Fruit fly (Drosophila melanogaster) whole organism, embryonic: ENCODE results near the gene HP1e.

Experiments
- Atf3 ChIP-seq: fragments of 200-800 bp; sonication (Bioruptor generic); optimal IDR thresholded peaks from 3 replicates; lab custom pipeline; 2016; ENCODE audit warnings: missing biosample characterization, missing genetic modification characterization
- CG11560 ChIP-seq: fragments of 200-800 bp; sonication (Bioruptor generic); IDR thresholded peaks from 3 replicates; pipeline ENCODE4 v1.3.6; 2022; ENCODE audit warnings: missing biosample characterization, missing genetic modification characterization
- CG11695 ChIP-seq: fragments of 200-800 bp; sonication (Bioruptor generic); IDR thresholded peaks from 3 replicates; pipeline ENCODE4 v1.3.6; 2022; ENCODE audit warnings: missing biosample characterization, missing genetic modification characterization
- CG12071 ChIP-seq: fragments of 200-800 bp; sonication (Bioruptor generic); optimal IDR thresholded peaks from 3 replicates; lab custom pipeline; 2018; ENCODE audit warnings: missing biosample characterization, mild to moderate bottlenecking, missing genetic modification characterization
- CG12236 ChIP-seq: fragments of 200-800 bp; sonication (Bioruptor generic); optimal IDR thresholded peaks from 2 replicates; lab custom pipeline; 2016; ENCODE audit warnings: missing biosample characterization, missing genetic modification characterization
- CG13424 ChIP-seq: fragments of 200-800 bp; sonication (Bioruptor generic); optimal IDR thresholded peaks from 2 replicates; lab custom pipeline; 2019; ENCODE audit warnings: missing biosample characterization, mild to moderate bottlenecking, missing genetic modification characterization, moderate library complexity
- CG1647 ChIP-seq: fragments of 200-800 bp; sonication (Bioruptor generic); optimal IDR thresholded peaks from 3 replicates; lab custom pipeline; 2016; ENCODE audit warnings: missing biosample characterization, missing genetic modification characterization
- CG16779 ChIP-seq: fragments of 200-800 bp; sonication (Bioruptor generic); IDR thresholded peaks from 2 replicates; pipeline ENCODE4 v1.3.6; 2022; ENCODE audit warnings: missing biosample characterization, missing genetic modification characterization
- CG2129 ChIP-seq: fragments of 200-800 bp; sonication (Bioruptor generic); IDR thresholded peaks from 2 replicates; pipeline ENCODE4 v1.3.6; 2022; ENCODE audit warnings: missing biosample characterization, missing genetic modification characterization; ENCODE audit not compliant: partially characterized antibody
- CG31441 ChIP-seq: fragments of 200-800 bp; sonication (Bioruptor generic); IDR thresholded peaks from 2 replicates; pipeline ENCODE4 v1.3.6; 2022; ENCODE audit warnings: missing biosample characterization, missing genetic modification characterization
- CG32532 ChIP-seq: fragments of 200-800 bp; sonication (Bioruptor generic); IDR thresholded peaks from 2 replicates; pipeline ENCODE4 v1.3.6; 2022; ENCODE audit warnings: missing biosample characterization, missing genetic modification characterization
- CG4617 ChIP-seq: fragments of 200-800 bp; sonication (Bioruptor generic); optimal IDR thresholded peaks from 3 replicates; lab custom pipeline; 2016; ENCODE audit warnings: missing biosample characterization, missing genetic modification characterization, borderline replicate concordance
- CG4854 ChIP-seq: fragments of 200-800 bp; sonication (Bioruptor generic); optimal IDR thresholded peaks from 2 replicates; lab custom pipeline; 2016; ENCODE audit warnings: missing biosample characterization, missing genetic modification characterization, inconsistent platforms
- CG5953 ChIP-seq: fragments of 200-800 bp; sonication (Bioruptor generic); IDR thresholded peaks from 2 replicates; pipeline ENCODE4 v1.3.6; 2022; ENCODE audit warnings: missing biosample characterization, missing genetic modification characterization
- CG7357 ChIP-seq: fragments of 200-800 bp; sonication (Bioruptor generic); IDR thresholded peaks from 3 replicates; pipeline ENCODE4 v1.3.6; 2022; ENCODE audit warnings: missing biosample characterization, missing genetic modification characterization
- CG7786 ChIP-seq: fragments of 200-800 bp; sonication (Bioruptor generic); optimal IDR thresholded peaks from 2 replicates; lab custom pipeline; 2016; ENCODE audit warnings: missing biosample characterization, missing genetic modification characterization
- CG8089 ChIP-seq: fragments of 200-800 bp; sonication (Bioruptor generic); optimal IDR thresholded peaks from 3 replicates; lab custom pipeline; 2016; ENCODE audit warnings: missing biosample characterization, missing genetic modification characterization
- CG8478 ChIP-seq: fragments of >200 bp; optimal IDR thresholded peaks from 2 replicates; lab custom pipeline; 2018
- CTCF ChIP-seq: fragments of 200-800 bp; sonication (Bioruptor generic); optimal IDR thresholded peaks from 2 replicates; lab custom pipeline; 2017; ENCODE audit warnings: missing biosample characterization, mild to moderate bottlenecking, missing genetic modification characterization, moderate library complexity
- CoRest ChIP-seq: fragments of 200-800 bp; sonication (Bioruptor generic); optimal IDR thresholded peaks from 3 replicates; lab custom pipeline; 2018; ENCODE audit warnings: missing biosample characterization, mild to moderate bottlenecking, missing genetic modification characterization, moderate library complexity
- Dad ChIP-seq: fragments of 200-800 bp; sonication (Bioruptor generic); optimal IDR thresholded peaks from 3 replicates; lab custom pipeline; 2016; ENCODE audit warnings: missing biosample characterization, missing genetic modification characterization
- Deaf1 ChIP-seq: fragments of 200-800 bp; optimal IDR thresholded peaks from 3 replicates; lab custom pipeline; 2019; ENCODE audit warnings: missing biosample characterization, mild to moderate bottlenecking, missing genetic modification characterization, moderate library complexity
- GATAe ChIP-seq: fragments of 200-800 bp; sonication (Bioruptor generic); conservative IDR thresholded peaks from 2 replicates; pipeline ENCODE4 v1.3.6; 2022; ENCODE audit warnings: missing biosample characterization, missing genetic modification characterization
- Lhr ChIP-seq: fragments of 200-800 bp; sonication (Bioruptor generic); optimal IDR thresholded peaks from 3 replicates; lab custom pipeline; 2017; ENCODE audit warnings: mild to moderate bottlenecking, missing biosample characterization, missing genetic modification reagents, missing genetic modification characterization
- Mes4 ChIP-seq: fragments of 200-800 bp; sonication (Bioruptor generic); optimal IDR thresholded peaks from 2 replicates; lab custom pipeline; 2016; ENCODE audit warnings: missing biosample characterization, missing genetic modification characterization
- Neu2 ChIP-seq: fragments of 200-800 bp; sonication (Bioruptor generic); optimal IDR thresholded peaks from 3 replicates; lab custom pipeline; 2016; ENCODE audit warnings: missing biosample characterization, missing genetic modification characterization, borderline replicate concordance
- PHDP ChIP-seq: fragments of 200-800 bp; sonication (Bioruptor generic); optimal IDR thresholded peaks from 3 replicates; lab custom pipeline; 2018; ENCODE audit warnings: missing biosample characterization, mild to moderate bottlenecking, missing genetic modification characterization, moderate library complexity
- Ptx1 ChIP-seq: fragments of 200-800 bp; sonication (Bioruptor generic); IDR thresholded peaks from 2 replicates; pipeline ENCODE4 v1.3.6; 2022; ENCODE audit warnings: missing biosample characterization, missing genetic modification characterization
- Scr ChIP-seq: fragments of 200-800 bp; sonication (Bioruptor generic); IDR thresholded peaks from 2 replicates; pipeline ENCODE4 v1.3.6; 2022; ENCODE audit warnings: missing biosample characterization, missing genetic modification characterization; ENCODE audit not compliant: partially characterized antibody
- Sox100B ChIP-seq: fragments of 200-800 bp; sonication (Bioruptor generic); optimal IDR thresholded peaks from 3 replicates; lab custom pipeline; 2018; ENCODE audit warnings: missing biosample characterization, mild to moderate bottlenecking, missing genetic modification characterization
- Sry-δ ChIP-seq: fragments of 200-800 bp; sonication (Bioruptor generic); optimal IDR thresholded peaks from 2 replicates; lab custom pipeline; 2016; ENCODE audit warnings: missing biosample characterization, missing genetic modification characterization
- Tbp ChIP-seq: fragments of >200 bp; optimal IDR thresholded peaks from 2 replicates; lab custom pipeline; 2018; ENCODE audit warnings: missing biosample characterization, missing genetic modification characterization
- YL-1 ChIP-seq: fragments of 200-800 bp; sonication (Bioruptor generic); optimal IDR thresholded peaks from 3 replicates; lab custom pipeline; 2017; ENCODE audit warnings: missing biosample characterization, mild to moderate bottlenecking, missing genetic modification characterization
- corto ChIP-seq: fragments of 200-800 bp; sonication (Bioruptor generic); optimal IDR thresholded peaks from 2 replicates; lab custom pipeline; 2016; ENCODE audit warnings: missing biosample characterization, mild to moderate bottlenecking, missing genetic modification characterization, moderate library complexity
- crc ChIP-seq: fragments of 200-800 bp; sonication (Bioruptor generic); optimal IDR thresholded peaks from 2 replicates; lab custom pipeline; 2016; ENCODE audit warnings: missing biosample characterization, missing genetic modification characterization
- dan ChIP-seq: fragments of 200-800 bp; sonication (Bioruptor generic); IDR thresholded peaks from 2 replicates; pipeline ENCODE4 v1.3.6; 2022; ENCODE audit warnings: missing biosample characterization, missing genetic modification characterization
- dimm ChIP-seq: fragments of 200-800 bp; sonication (Bioruptor generic); IDR thresholded peaks from 2 replicates; pipeline ENCODE4 v1.3.6; 2022; ENCODE audit warnings: missing biosample characterization, missing genetic modification characterization
- dpn ChIP-seq, 2 experiments: fragments of 200-800 bp; sonication (Bioruptor generic); optimal IDR thresholded peaks; 3 replicates each; lab custom pipeline; 2016; ENCODE audit warnings: missing biosample characterization in 2 of 2, missing genetic modification characterization in 2 of 2
- hbn ChIP-seq: fragments of 200-800 bp; sonication (Bioruptor generic); IDR thresholded peaks from 2 replicates; pipeline ENCODE4 v1.3.6; 2022; ENCODE audit warnings: missing biosample characterization, missing genetic modification characterization; ENCODE audit not compliant: partially characterized antibody
- insv ChIP-seq, 2 experiments: fragments of 200-800 bp; sonication (Bioruptor generic); optimal IDR thresholded peaks; 3 replicates each; lab custom pipeline; 2016 to 2018; ENCODE audit warnings: missing biosample characterization in 2 of 2, missing genetic modification characterization in 2 of 2
- jigr1 ChIP-seq: fragments of 200-800 bp; sonication (Bioruptor generic); IDR thresholded peaks from 3 replicates; pipeline ENCODE4 v1.3.6; 2022; ENCODE audit warnings: missing biosample characterization, missing genetic modification characterization
- lov ChIP-seq, 2 experiments: fragments of 200-800 bp in 1 of 2; fragments of >200 bp in 1 of 2; sonication (Bioruptor generic) in 1 of 2; IDR thresholded peaks in 1 of 2; optimal IDR thresholded peaks in 1 of 2; 2 replicates in 1 of 2; 3 replicates in 1 of 2; pipeline versions ENCODE4 v1.3.6 to Lab custom; 2017 to 2022; ENCODE audit warnings: missing biosample characterization in 1 of 2, missing genetic modification characterization in 1 of 2
- maf-S ChIP-seq: fragments of 200-800 bp; sonication (Bioruptor generic); optimal IDR thresholded peaks from 2 replicates; lab custom pipeline; 2016; ENCODE audit warnings: missing biosample characterization, missing genetic modification characterization
- otp ChIP-seq: fragments of 200-800 bp; sonication (Bioruptor generic); IDR thresholded peaks from 3 replicates; pipeline ENCODE4, ENCODE4 v1.3.6; 2022; ENCODE audit warnings: missing biosample characterization, missing genetic modification characterization
- ro ChIP-seq: fragments of 200-800 bp; sonication (Bioruptor generic); IDR thresholded peaks from 2 replicates; pipeline ENCODE4 v1.3.6; 2022; ENCODE audit warnings: missing biosample characterization, missing genetic modification characterization
- run ChIP-seq: fragments of 200-800 bp; sonication (Bioruptor generic); optimal IDR thresholded peaks from 3 replicates; lab custom pipeline; 2018; ENCODE audit warnings: missing biosample characterization, mild to moderate bottlenecking, missing genetic modification characterization
- sens ChIP-seq: fragments of 200-800 bp; sonication (Bioruptor generic); peaks from one replicate; lab custom pipeline; 2016; ENCODE audit warnings: missing biosample characterization, missing genetic modification characterization
- stwl ChIP-seq: fragments of 200-800 bp; sonication (Bioruptor generic); optimal IDR thresholded peaks from 3 replicates; lab custom pipeline; 2018; ENCODE audit warnings: missing biosample characterization, mild to moderate bottlenecking, missing genetic modification characterization, moderate library complexity
- sug ChIP-seq: fragments of 200-800 bp; optimal IDR thresholded peaks from 2 replicates; lab custom pipeline; 2019; ENCODE audit warnings: missing biosample characterization, mild to moderate bottlenecking, missing genetic modification characterization, moderate library complexity
- trh ChIP-seq: fragments of 200-800 bp; sonication (Bioruptor generic); optimal IDR thresholded peaks from 2 replicates; lab custom pipeline; 2016; ENCODE audit warnings: missing biosample characterization, missing genetic modification characterization

The HP1e gene

dm6 chr3R:9339176-9340075 lies 17.9 kb downstream of the HP1e start (continued):
- peak; percentile 18 for TF ChIP-seq Deaf1 (tag; lab: Kevin White, UChicago)
- peak; percentile 40 for TF ChIP-seq Lhr
- no peak for TF ChIP-seq CG7786 (GFP tag; lab: Kevin White, UChicago)
- TF ChIP-seq Neu2: no peak
- no peak; the same call in 1 of the 2 replicates for TF ChIP-seq dimm
- TF ChIP-seq CG16779 (GFP tag; lab: Robert Waterston, UW): no peak
- TF ChIP-seq trh: no peak
- TF ChIP-seq maf-S (GFP tag; lab: Kevin White, UChicago): no peak
- peak; percentile 70 for TF ChIP-seq sug (tag; lab: Kevin White, UChicago)
- TF ChIP-seq Atf3 (GFP tag; lab: Kevin White, UChicago): no peak
- no peak for TF ChIP-seq stwl
- no peak for TF ChIP-seq CG12071
- TF ChIP-seq CG8089 (GFP tag; lab: Kevin White, UChicago): peak; percentile 67
- no peak for TF ChIP-seq Scr (GFP tag; lab: Robert Waterston, UW)
- no peak for TF ChIP-seq Dad
- peak; percentile 75 for TF ChIP-seq CoRest (tag; lab: Kevin White, UChicago)
- peak; percentile 63 for TF ChIP-seq CG13424
- no peak for TF ChIP-seq CG5953 (GFP tag; lab: Robert Waterston, UW)
- no peak for TF ChIP-seq lov (optimal IDR thresholded peaks at IDR 0.05; lab: Kevin White, UChicago)
- no peak for TF ChIP-seq lov (GFP tag; IDR thresholded peaks at IDR 0.05; lab: Robert Waterston, UW)
- no peak for TF ChIP-seq Tbp
- TF ChIP-seq dpn (GFP tag; optimal IDR thresholded peaks at IDR 0.05; lab: Kevin White, UChicago): peak; percentile 34 to 40
- peak; percentile 21; the same call in 2 of the 3 replicates for TF ChIP-seq otp (GFP tag; lab: Robert Waterston, UW)
- TF ChIP-seq CG32532 (GFP tag; lab: Robert Waterston, UW): peak; percentile 34; the same call in 1 of the 2 replicates
- TF ChIP-seq CG1647: no peak
- no peak for TF ChIP-seq CG4617 (GFP tag; lab: Kevin White, UChicago)
- peak; percentile 23 for TF ChIP-seq crc (GFP tag; lab: Kevin White, UChicago)
- no peak for TF ChIP-seq CG2129 (GFP tag; lab: Robert Waterston, UW)
- TF ChIP-seq jigr1 (GFP tag; lab: Robert Waterston, UW): no peak
- TF ChIP-seq Sox100B (GFP tag; lab: Kevin White, UChicago): peak; percentile 78
- peak; percentile 16 for TF ChIP-seq run (tag; lab: Kevin White, UChicago)
- peak; percentile 36 for TF ChIP-seq YL-1
- peak; percentile 44; the same call in 1 of the 3 replicates for TF ChIP-seq CG11695 (GFP tag; lab: Robert Waterston, UW)
- no peak for TF ChIP-seq hbn (GFP tag; lab: Robert Waterston, UW)
- no peak for TF ChIP-seq CG4854 (GFP tag; lab: Kevin White, UChicago)
- TF ChIP-seq corto (GFP tag; lab: Kevin White, UChicago): peak; percentile 7
- no peak for TF ChIP-seq insv (GFP tag; optimal IDR thresholded peaks at IDR 0.05; lab: Kevin White, UChicago)
- peak; percentile 84 for TF ChIP-seq CG31441 (GFP tag; lab: Robert Waterston, UW)
- TF ChIP-seq Sry-δ: no peak
- TF ChIP-seq CG11560 (tag; lab: Robert Waterston, UW): no peak
- TF ChIP-seq CG7357 (GFP tag; lab: Robert Waterston, UW): no peak
- no peak for TF ChIP-seq CTCF
- peak; percentile 98 for TF ChIP-seq sens (GFP tag; lab: Kevin White, UChicago)
- peak; percentile 37 for TF ChIP-seq Mes4 (GFP tag; lab: Kevin White, UChicago)
- TF ChIP-seq GATAe: no peak
- TF ChIP-seq CG12236: peak; percentile 54
- no peak for TF ChIP-seq ro (GFP tag; lab: Robert Waterston, UW)
- peak; percentile 79 for TF ChIP-seq PHDP
- TF ChIP-seq Ptx1: no peak
- no peak for TF ChIP-seq dan
- no peak for TF ChIP-seq CG8478
